Worm (Caenorhabditis elegans): ENCODE data around the gene rars-2.

The rars-2 gene

DNA sequence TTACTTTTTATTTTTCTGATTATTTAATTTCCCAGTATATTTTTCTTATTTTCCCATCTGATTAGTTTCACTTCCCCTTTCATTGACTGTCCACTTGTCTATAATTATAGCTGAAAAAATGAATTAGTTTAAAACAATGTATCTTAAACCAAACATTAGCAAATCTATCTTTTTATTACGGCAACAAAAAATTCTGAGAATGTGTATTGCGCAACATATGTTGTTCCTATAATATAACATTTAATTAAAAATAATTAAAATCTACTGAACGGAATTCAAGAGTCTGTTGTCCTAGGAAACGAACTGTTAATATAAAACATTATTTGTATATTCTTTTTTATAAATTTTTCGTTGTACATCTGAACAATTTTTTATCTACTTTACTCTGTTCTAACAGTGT, 15.4 kb upstream of the rars-2 start:
- TF ChIP-seq ceh-90 (tag; optimal IDR thresholded peaks at IDR 0.05) (no peak), egl-27 (tag; optimal IDR thresholded peaks at IDR 0.05) (no peak), nhr-47 (tag; optimal IDR thresholded peaks at IDR 0.05) (no peak), fos-1 (tag; optimal IDR thresholded peaks at IDR 0.05) (no peak), egl-13 (tag; optimal IDR thresholded peaks at IDR 0.05) (no peak), mdl-1 (tag; optimal IDR thresholded peaks at IDR 0.05) (no peak), swsn-7 (tag; optimal IDR thresholded peaks at IDR 0.05) (no peak), nhr-84 (tag; optimal IDR thresholded peaks at IDR 0.05) (no peak), elt-2 (tag; optimal IDR thresholded peaks at IDR 0.05) (no peak), blmp-1 (tag; optimal IDR thresholded peaks at IDR 0.05) (no peak), nhr-19 (GFP tag; conservative IDR thresholded peaks at IDR 0.05) (no peak), nhr-28 (tag; optimal IDR thresholded peaks at IDR 0.05) (no peak), C34B4.2 (tag; optimal IDR thresholded peaks at IDR 0.05) (no peak), efl-3 (GFP tag; optimal IDR thresholded peaks at IDR 0.05) (no peak), fkh-4 (tag; optimal IDR thresholded peaks at IDR 0.05; ENCODE audit: borderline replicate concordance) (no peak), ceh-63 (GFP tag; optimal IDR thresholded peaks at IDR 0.05) (no peak), mef-2 (tag; optimal IDR thresholded peaks at IDR 0.05) (no peak), rnt-1 (tag; optimal IDR thresholded peaks at IDR 0.05) (no peak), aly-2 (tag; optimal IDR thresholded peaks at IDR 0.05) (no peak)

DNA sequence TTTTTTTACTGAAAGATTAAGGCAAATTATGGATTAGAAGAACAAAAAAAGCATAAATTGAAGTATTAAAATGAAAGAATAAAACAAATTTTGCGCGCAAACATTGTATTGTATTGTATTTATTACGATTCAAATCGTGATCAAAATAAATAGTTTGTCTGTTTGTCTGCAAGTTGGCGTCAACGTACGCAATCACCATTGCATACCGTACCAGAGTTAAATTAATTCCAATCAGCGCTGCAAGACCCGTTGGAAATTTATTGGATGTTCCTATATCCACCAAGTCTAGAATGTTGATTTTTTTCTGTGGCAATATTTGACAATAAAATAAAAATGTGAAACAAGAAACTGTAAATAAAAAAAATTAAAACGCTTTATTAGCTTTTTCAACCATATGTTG, 12.2 kb upstream of the rars-2 start, which contains the start of gene heri-1:
TSS of gene heri-1 (minus strand) at position 8 of the 400 bp plus-strand sequence.
- TF ChIP-seq snu-23 (GFP tag; optimal IDR thresholded peaks at IDR 0.05) (no peak), egl-13 (tag; optimal IDR thresholded peaks at IDR 0.05) (no peak), nhr-28 (tag; optimal IDR thresholded peaks at IDR 0.05) (no peak), elt-2 (tag; optimal IDR thresholded peaks at IDR 0.05) (no peak), mef-2 (tag; optimal IDR thresholded peaks at IDR 0.05) (no peak), irx-1 (tag; optimal IDR thresholded peaks at IDR 0.05) (no peak), isw-1 (GFP tag; IDR thresholded peaks at IDR 0.05) (no peak), zag-1 (tag; optimal IDR thresholded peaks at IDR 0.05) (no peak), ceh-63 (GFP tag; optimal IDR thresholded peaks at IDR 0.05) (no peak), dpl-1 (GFP tag; optimal IDR thresholded peaks at IDR 0.05) (no peak)

- TF ChIP-seq lin-14 (GFP tag; optimal IDR thresholded peaks at IDR 0.05) (peak; percentile 16), hpl-2 (GFP tag; optimal IDR thresholded peaks at IDR 0.05) (no peak)
Measured at ce11 chrII:6113842-6114441, 11.4 kb upstream of the rars-2 start.

DNA sequence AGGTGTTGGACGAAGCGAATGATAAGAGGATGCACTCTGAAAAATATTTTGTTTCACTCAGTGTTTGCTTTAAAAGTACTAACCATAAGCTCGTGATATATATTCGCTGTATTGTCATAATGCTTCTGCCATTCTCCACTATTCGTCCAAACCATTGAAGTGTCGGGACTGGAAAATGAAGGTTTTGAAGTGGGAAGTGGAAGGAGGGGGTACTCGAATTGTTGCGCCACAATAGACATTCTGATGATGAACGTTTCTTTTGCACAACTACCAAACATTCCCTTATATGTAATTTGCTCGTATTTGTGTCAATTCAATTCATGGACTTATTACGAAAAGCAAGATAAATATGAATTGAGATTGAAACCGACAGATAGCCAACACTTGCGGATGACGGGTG, 10.1 kb upstream of the rars-2 start:
- TF ChIP-seq fkh-10 (GFP tag; optimal IDR thresholded peaks at IDR 0.05) = peak; percentile 16
- no peak for TF ChIP-seq mef-2 (tag; optimal IDR thresholded peaks at IDR 0.05)
- no peak for TF ChIP-seq lin-39 (tag; optimal IDR thresholded peaks at IDR 0.05)

ce11 chrII:6116701-6117100, 8.7 kb upstream of the rars-2 start:
- TF ChIP-seq blmp-1 (tag; optimal IDR thresholded peaks at IDR 0.05) (peak; percentile 25), sox-4 (tag; optimal IDR thresholded peaks at IDR 0.05) (no peak)

ce11 chrII:6118163-6118562, 7.2 kb upstream of the rars-2 start, which contains the start of gene C29H12.6:
C29H12.6 (minus strand) TSS chrII:6118263.
- TF ChIP-seq dsc-1 (tag; optimal IDR thresholded peaks at IDR 0.05) (peak; percentile 13), swsn-7 (tag; optimal IDR thresholded peaks at IDR 0.05) (no peak)

DNA sequence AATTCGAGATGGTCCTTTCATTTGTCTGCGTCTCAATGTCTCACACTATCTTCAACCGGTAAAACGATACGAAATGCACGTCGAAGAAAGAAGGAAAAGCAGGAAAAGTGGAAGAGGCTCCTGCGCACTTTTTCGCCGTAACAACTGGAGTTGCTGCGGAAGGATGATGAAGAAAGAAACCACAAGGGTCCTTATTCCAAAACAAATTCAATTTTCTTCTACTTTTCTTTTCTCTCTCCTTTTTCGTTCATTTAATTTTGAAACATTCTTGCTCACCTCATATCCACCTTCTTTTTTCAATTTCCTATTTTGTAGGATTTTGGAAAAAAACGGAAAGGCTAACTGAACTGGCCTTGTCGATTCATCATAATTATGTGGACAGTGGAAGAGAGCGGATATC, 4.8 kb upstream of the rars-2 start:
- TF ChIP-seq lin-14 (GFP tag; optimal IDR thresholded peaks at IDR 0.05) = peak; percentile 61
- no peak for TF ChIP-seq ces-1 (GFP tag; optimal IDR thresholded peaks at IDR 0.05)

All from whole organism, L1 larva.